Fruit fly (Drosophila melanogaster) whole organism, larva: ENCODE data around the gene Osi8.

Source experiments
- noc ChIP-seq: fragments of 200-800 bp; sonication (Bioruptor generic); optimal IDR thresholded peaks from 3 replicates; lab custom pipeline; 2019; ENCODE audit warnings: missing biosample characterization, mild to moderate bottlenecking, missing genetic modification characterization, moderate library complexity

The Osi8 gene

dm6 chr3R:6238977-6239376 lies 16.0 kb upstream of the Osi8 start:
- TF ChIP-seq noc = no peak

dm6 chr3R:6240263-6240662 lies 14.7 kb upstream of the Osi8 start:
- TF ChIP-seq noc = no peak

dm6 chr3R:6241289-6241688 lies 13.7 kb upstream of the Osi8 start:
- TF ChIP-seq noc = no peak

- TF ChIP-seq noc = no peak
Measured at dm6 chr3R:6244035-6244434, 10.9 kb upstream of the Osi8 start.

dm6 chr3R:6244986-6245385 lies 10.0 kb upstream of the Osi8 start:
- no peak for TF ChIP-seq noc

- no peak for TF ChIP-seq noc
Measured at dm6 chr3R:6248694-6249093, 6.3 kb upstream of the Osi8 start, which contains the start of gene Osi7. TSS of gene Osi7 (plus strand) at chr3R:6248994.

dm6 chr3R:6252809-6253208 lies 2.2 kb upstream of the Osi8 start:
- no peak for TF ChIP-seq noc

dm6 chr3R:6254438-6254837 lies 537 bp upstream of the Osi8 start:
- no peak for TF ChIP-seq noc

- TF ChIP-seq noc = no peak
Measured at dm6 chr3R:6259837-6260236, 4.9 kb downstream of the Osi8 start, which contains the start of gene Osi9. TSS of gene Osi9 (plus strand) at chr3R:6260211.

dm6 chr3R:6263658-6264057 lies 8.7 kb downstream of the Osi8 start, which contains the start of gene Osi10a:
TSS of gene Osi10a (plus strand) at chr3R:6263958.
- no peak for TF ChIP-seq noc

- TF ChIP-seq noc = no peak
Measured at dm6 chr3R:6265890-6266289, 10.9 kb downstream of the Osi8 start, which contains the start of gene Osi10b. TSS of gene Osi10b (plus strand) at chr3R:6266190.

- no peak for TF ChIP-seq noc
Measured at dm6 chr3R:6268657-6269056, 13.7 kb downstream of the Osi8 start, which contains the start of gene Osi11. TSS of gene Osi11 (minus strand) at chr3R:6268757.

- TF ChIP-seq noc = no peak
Measured at dm6 chr3R:6269986-6270385, 15.0 kb downstream of the Osi8 start.

- no peak for TF ChIP-seq noc
Measured at dm6 chr3R:6278231-6278630, 23.3 kb downstream of the Osi8 start, which contains the start of gene Osi12. TSS of gene Osi12 (plus strand) at chr3R:6278531.

- TF ChIP-seq noc = no peak
Measured at dm6 chr3R:6285100-6285499, 30.1 kb downstream of the Osi8 start, which contains the start of gene CG15597. TSS of gene CG15597 (minus strand) at chr3R:6285200.

dm6 chr3R:6287433-6287832 lies 32.5 kb downstream of the Osi8 start, which contains the start of gene CG15594:
TSS of gene CG15594 (plus strand) at chr3R:6287733.
- no peak for TF ChIP-seq noc

dm6 chr3R:6290289-6290688 lies 35.3 kb downstream of the Osi8 start:
- no peak for TF ChIP-seq noc

- TF ChIP-seq noc = no peak
Measured at dm6 chr3R:6291437-6291836, 36.5 kb downstream of the Osi8 start, which contains the start of gene Osi13. TSS of gene Osi13 (plus strand) at chr3R:6291737.

- TF ChIP-seq noc = no peak
Measured at dm6 chr3R:6294046-6294445, 39.1 kb downstream of the Osi8 start.
